Worm (Caenorhabditis elegans): ENCODE measurements around the gene T05H4.3.

DNA sequence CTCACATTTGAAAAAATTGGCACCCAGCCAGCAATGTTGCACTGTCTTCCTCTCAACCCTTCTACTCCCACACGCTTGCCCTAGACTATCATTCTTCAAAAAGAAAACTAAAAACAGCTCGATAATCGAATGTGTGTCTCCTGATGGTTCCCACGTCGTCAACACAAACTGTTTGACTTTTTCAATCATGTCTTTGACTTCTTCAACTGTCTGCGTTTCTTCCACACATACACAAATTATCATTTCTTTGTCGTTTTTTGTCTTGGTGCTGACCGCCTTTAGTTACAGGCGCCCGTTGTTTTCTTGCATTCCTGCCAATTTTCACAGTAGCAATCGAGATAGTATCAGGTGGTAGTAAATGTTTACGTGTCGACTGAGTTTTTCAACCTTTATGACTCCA, 20.5 kb downstream of the T05H4.3 start:
- TF ChIP-seq sptf-1 (tag; optimal IDR thresholded peaks at IDR 0.05), result no peak
- no peak for TF ChIP-seq ces-1 (GFP tag; optimal IDR thresholded peaks at IDR 0.05)
- no peak for TF ChIP-seq unc-62 (GFP tag; optimal IDR thresholded peaks at IDR 0.05)
- no peak for TF ChIP-seq nhr-12 (tag; optimal IDR thresholded peaks at IDR 0.05)

Data from whole organism, mixed stage, embryonic.